Worm (Caenorhabditis elegans) whole organism, L4 larva: ENCODE results near the gene cal-5.

Source experiments
- F37D6.2 ChIP-seq: sonication (generic microtip); optimal IDR thresholded peaks from 2 replicates; lab custom pipeline; 2016; ENCODE audit warnings: mild to moderate bottlenecking, missing genetic modification characterization, missing compliant biosample characterization
- F44E2.7 ChIP-seq: fragments of 200-800 bp; sonication (Bioruptor generic); IDR thresholded peaks from 2 replicates; pipeline ENCODE4 v2.1.2; 2022; ENCODE audit warnings: missing genetic modification characterization, missing compliant biosample characterization
- aha-1 ChIP-seq: fragments of 150-350 bp; peaks from one replicate; lab custom pipeline; 2014; ENCODE audit warnings: missing biosample characterization, missing genetic modification characterization
- ceh-32 ChIP-seq: sonication (generic microtip); optimal IDR thresholded peaks from 2 replicates; lab custom pipeline; 2016; ENCODE audit warnings: mild to moderate bottlenecking, missing genetic modification characterization, missing compliant biosample characterization; ENCODE audit not compliant: poor library complexity
- cey-2 ChIP-seq: sonication (generic microtip); optimal IDR thresholded peaks from 3 replicates; lab custom pipeline; 2017; ENCODE audit warnings: missing genetic modification characterization, mild to moderate bottlenecking, missing compliant biosample characterization, antibody characterized with exemption, borderline replicate concordance; ENCODE audit not compliant: insufficient read depth
- ctbp-1 ChIP-seq: fragments of 200-800 bp; sonication (Bioruptor generic); IDR thresholded peaks from 2 replicates; pipeline ENCODE4 v1.3.6; 2022; ENCODE audit warnings: missing genetic modification reagents, missing genetic modification characterization, missing compliant biosample characterization
- daf-16 ChIP-seq, 3 experiments: sonication (generic microtip); optimal IDR thresholded peaks; 2 replicates each; lab custom pipeline; 2016 to 2017; ENCODE audit warnings: missing genetic modification characterization in 3 of 3, missing genetic modification reagents in 3 of 3, mild to moderate bottlenecking in 2 of 3, missing compliant biosample characterization in 2 of 3, missing biosample characterization in 1 of 3, moderate library complexity in 1 of 3
- daf-19 ChIP-seq: fragments of 200-800 bp; sonication (Bioruptor generic); conservative IDR thresholded peaks from 2 replicates; pipeline ENCODE4 v1.3.6; 2022; ENCODE audit warnings: missing genetic modification characterization, missing compliant biosample characterization
- dmd-6 ChIP-seq: fragments of 200-800 bp; sonication (Bioruptor generic); IDR thresholded peaks from 2 replicates; pipeline ENCODE4 v1.3.6; 2022; ENCODE audit warnings: missing genetic modification reagents, missing genetic modification characterization, missing compliant biosample characterization
- dve-1 ChIP-seq: sonication (generic microtip); optimal IDR thresholded peaks from 2 replicates; lab custom pipeline; 2017; ENCODE audit warnings: antibody characterized with exemption, mild to moderate bottlenecking, missing genetic modification characterization, missing compliant biosample characterization; ENCODE audit not compliant: insufficient read depth
- egl-27 ChIP-seq: sonication (generic microtip); optimal IDR thresholded peaks from 3 replicates; lab custom pipeline; 2017; ENCODE audit warnings: missing biosample characterization, missing genetic modification reagents, missing genetic modification characterization
- gei-8 ChIP-seq: fragments of 200-800 bp; sonication (Bioruptor generic); optimal IDR thresholded peaks from 2 replicates; lab custom pipeline; 2018; ENCODE audit warnings: mild to moderate bottlenecking, missing genetic modification characterization, missing compliant biosample characterization
- hif-1 ChIP-seq, 2 experiments: sonication (generic microtip); optimal IDR thresholded peaks; 2 replicates each; lab custom pipeline; 2016 to 2017; ENCODE audit warnings: missing compliant biosample characterization in 2 of 2, missing genetic modification characterization in 2 of 2, missing genetic modification reagents in 2 of 2, missing genotype in 2 of 2, mild to moderate bottlenecking in 1 of 2
- jun-1 ChIP-seq: fragments of 150-350 bp; optimal IDR thresholded peaks from 2 replicates; lab custom pipeline; 2014; ENCODE audit warnings: missing biosample characterization, missing genetic modification reagents, missing genetic modification characterization
- lin-1 ChIP-seq: fragments of 200-800 bp; sonication (Bioruptor generic); IDR thresholded peaks from 2 replicates; pipeline ENCODE4 v1.3.6; 2022; ENCODE audit warnings: missing genetic modification reagents, missing genetic modification characterization, missing compliant biosample characterization
- lin-38 ChIP-seq: fragments of 200-800 bp; sonication (Bioruptor generic); IDR thresholded peaks from 2 replicates; pipeline ENCODE4 v1.3.6; 2022; ENCODE audit warnings: missing genetic modification reagents, missing genetic modification characterization, missing compliant biosample characterization
- mdl-1 ChIP-seq, 2 experiments: fragments of 150-350 bp in 1 of 2; sonication (generic microtip) in 1 of 2; optimal IDR thresholded peaks; 2 replicates each; lab custom pipeline; 2014 to 2017; ENCODE audit warnings: missing biosample characterization in 2 of 2, missing genetic modification characterization in 2 of 2
- mdt-29 ChIP-seq: fragments of 200-800 bp; sonication (Bioruptor generic); IDR thresholded peaks from 2 replicates; pipeline ENCODE4 v1.3.6; 2022; ENCODE audit warnings: missing genetic modification reagents, missing genetic modification characterization, missing compliant biosample characterization
- mep-1 ChIP-seq: fragments of 150-350 bp; sonication (generic microtip); optimal IDR thresholded peaks from 3 replicates; lab custom pipeline; 2014; ENCODE audit warnings: missing biosample characterization, missing genetic modification characterization
- mes-2 ChIP-seq: sonication (generic microtip); optimal IDR thresholded peaks from 2 replicates; lab custom pipeline; 2016; ENCODE audit warnings: missing genotype, mild to moderate bottlenecking, missing genetic modification characterization, missing compliant biosample characterization; ENCODE audit not compliant: poor library complexity, severe bottlenecking
- mxl-3 ChIP-seq: fragments of 200-800 bp; sonication (Bioruptor generic); optimal IDR thresholded peaks from 2 replicates; lab custom pipeline; 2018; ENCODE audit warnings: mild to moderate bottlenecking, missing genetic modification characterization, missing compliant biosample characterization
- nhr-111 ChIP-seq: fragments of 200-800 bp; sonication (Bioruptor generic); optimal IDR thresholded peaks from 2 replicates; lab custom pipeline; 2018; ENCODE audit warnings: mild to moderate bottlenecking, missing genetic modification characterization, missing compliant biosample characterization
- nhr-28 ChIP-seq: fragments of 150-350 bp; optimal IDR thresholded peaks from 2 replicates; lab custom pipeline; 2014; ENCODE audit warnings: missing biosample characterization, missing genetic modification characterization
- nhr-41 ChIP-seq: fragments of 200-800 bp; sonication (Bioruptor generic); IDR thresholded peaks from 2 replicates; pipeline ENCODE4 v1.3.6; 2022; ENCODE audit warnings: missing genetic modification reagents, missing genetic modification characterization, missing compliant biosample characterization
- nhr-42 ChIP-seq: fragments of 200-800 bp; sonication (Bioruptor generic); IDR thresholded peaks from 2 replicates; pipeline ENCODE4 v1.3.6; 2022; ENCODE audit warnings: missing genetic modification characterization, missing compliant biosample characterization
- nhr-76 ChIP-seq: fragments of 150-350 bp; optimal IDR thresholded peaks from 2 replicates; lab custom pipeline; 2014; ENCODE audit warnings: missing biosample characterization, missing genetic modification characterization
- nhr-77 ChIP-seq: fragments of 150-350 bp; optimal IDR thresholded peaks from 2 replicates; lab custom pipeline; 2014; ENCODE audit warnings: missing biosample characterization, missing genetic modification characterization
- php-3 ChIP-seq: fragments of 200-800 bp; sonication (Bioruptor generic); IDR thresholded peaks from 2 replicates; pipeline ENCODE4 v1.3.6; 2022; ENCODE audit warnings: missing genetic modification reagents, missing genetic modification characterization, missing compliant biosample characterization
- rbr-2 ChIP-seq: sonication (generic microtip); optimal IDR thresholded peaks from 2 replicates; lab custom pipeline; 2016; ENCODE audit warnings: missing genotype, missing genetic modification characterization, missing compliant biosample characterization
- skn-1 ChIP-seq: fragments of 150-350 bp; optimal IDR thresholded peaks from 2 replicates; lab custom pipeline; 2014; ENCODE audit warnings: missing biosample characterization, missing genetic modification characterization
- tag-97 ChIP-seq: fragments of 200-800 bp; sonication (Bioruptor generic); IDR thresholded peaks from 2 replicates; pipeline ENCODE4 v1.3.6; 2022; ENCODE audit warnings: missing genetic modification characterization, missing compliant biosample characterization
- tra-1 ChIP-seq: fragments of 200-800 bp; sonication (Bioruptor generic); IDR thresholded peaks from 2 replicates; pipeline ENCODE4 v1.3.6; 2022; ENCODE audit warnings: missing genetic modification reagents, missing genetic modification characterization, missing compliant biosample characterization
- unc-130 ChIP-seq: sonication (generic microtip); optimal IDR thresholded peaks from 2 replicates; lab custom pipeline; 2016; ENCODE audit warnings: missing genetic modification reagents, missing genetic modification characterization, missing compliant biosample characterization
- unc-62 ChIP-seq, 3 experiments: fragments of 150-350 bp in 1 of 3; sonication (generic microtip); optimal IDR thresholded peaks in 2 of 3; peaks in 1 of 3; 1 replicate in 1 of 3; 2 replicates in 2 of 3; lab custom pipeline; 2014 to 2017; ENCODE audit warnings: missing biosample characterization in 3 of 3, missing genetic modification characterization in 3 of 3, missing genetic modification reagents in 3 of 3, missing genotype in 1 of 3
- zag-1 ChIP-seq: fragments of 150-350 bp; optimal IDR thresholded peaks from 2 replicates; lab custom pipeline; 2014; ENCODE audit warnings: missing biosample characterization, missing genetic modification characterization
- zip-11 ChIP-seq: fragments of 200-800 bp; sonication (Bioruptor generic); IDR thresholded peaks from 2 replicates; pipeline ENCODE4 v1.3.6; 2022; ENCODE audit warnings: missing genetic modification characterization, missing compliant biosample characterization
- ztf-11 ChIP-seq: fragments of 150-350 bp; optimal IDR thresholded peaks from 2 replicates; lab custom pipeline; 2014; ENCODE audit warnings: missing biosample characterization, missing genetic modification characterization

cal-5 gene

DNA sequence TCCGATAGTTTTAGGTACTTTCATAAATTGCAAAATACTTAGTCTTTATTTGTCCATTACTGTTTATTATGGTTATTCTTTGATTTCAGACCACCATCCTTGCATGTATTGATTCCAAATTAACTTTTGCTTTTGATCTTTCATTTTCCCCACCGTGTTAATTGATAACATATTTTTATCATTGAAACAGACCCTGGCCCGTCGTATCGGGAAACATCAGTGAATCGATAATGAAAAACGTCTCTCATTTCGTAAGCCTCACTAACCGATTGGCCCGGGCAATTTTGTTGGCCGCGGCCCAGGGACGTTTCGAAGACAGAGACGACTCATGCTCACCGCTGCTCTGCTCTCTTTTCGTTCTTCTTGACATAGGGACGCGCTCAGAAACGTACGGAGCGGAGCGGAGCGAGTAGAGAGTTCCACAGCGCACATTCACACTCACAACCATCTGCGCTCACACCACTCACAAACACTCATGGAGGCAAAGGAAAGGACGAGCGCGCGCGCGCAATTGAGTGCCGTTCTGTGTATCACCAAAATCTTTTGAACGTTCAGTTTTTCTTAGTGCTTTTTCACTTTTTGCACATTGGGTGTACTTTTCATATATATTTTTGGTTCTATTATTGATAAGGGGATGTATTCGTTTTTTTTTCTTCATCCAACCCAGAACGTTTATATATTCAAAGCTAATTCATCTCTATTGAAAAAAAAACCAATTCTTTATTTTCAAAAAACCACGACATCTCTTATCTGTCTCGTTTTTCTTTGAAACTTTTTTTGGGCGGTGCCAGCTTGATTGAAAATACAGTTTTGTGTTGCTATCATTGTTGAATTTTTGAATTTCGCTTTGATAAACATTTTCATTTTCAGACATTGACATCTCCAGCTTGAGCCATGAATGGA, 13.8 kb downstream of the cal-5 start, which contains the start of gene C24H10.2 (continued):
- peak; percentile 44 for TF ChIP-seq mxl-3 (GFP tag; lab: Kevin White, UChicago)
- TF ChIP-seq daf-16 (GFP tag; optimal IDR thresholded peaks at IDR 0.05; lab: Kevin White, UChicago), result peak; percentile 23 to 25
- peak; percentile 79 for TF ChIP-seq daf-16 (tag; optimal IDR thresholded peaks at IDR 0.05; lab: Kevin White, UChicago)
- peak; percentile 37 for TF ChIP-seq F37D6.2
- peak; percentile 64 for TF ChIP-seq rbr-2 (tag; lab: Kevin White, UChicago)
- peak; percentile 51 for TF ChIP-seq lin-38 (GFP tag; lab: Robert Waterston, UW)
- TF ChIP-seq jun-1, result no peak
- TF ChIP-seq mdl-1 (tag; optimal IDR thresholded peaks at IDR 0.05; lab: Kevin White, UChicago), result peak in 1 of 2 experiments; percentile 58
- peak; percentile 56 for TF ChIP-seq dmd-6 (GFP tag; lab: Robert Waterston, UW)
- no peak for TF ChIP-seq cey-2 (tag; lab: Kevin White, UChicago)
- peak; percentile 17 for TF ChIP-seq dve-1 (tag; lab: Kevin White, UChicago)
- peak; percentile 49 for TF ChIP-seq nhr-28
- TF ChIP-seq ceh-32 (tag; lab: Kevin White, UChicago), result no peak
- peak; percentile 5; the same call in 1 of the 2 replicates for TF ChIP-seq php-3 (GFP tag; lab: Robert Waterston, UW)
- peak; percentile 77 for TF ChIP-seq mep-1 (tag; lab: Kevin White, UChicago)
- peak; percentile 8 for TF ChIP-seq nhr-77 (tag; lab: Kevin White, UChicago)
- peak; percentile 32 for TF ChIP-seq aha-1 (tag; lab: Kevin White, UChicago)
- peak in 1 of 2 experiments; percentile 40 for TF ChIP-seq hif-1 (tag; optimal IDR thresholded peaks at IDR 0.05; lab: Kevin White, UChicago)
- TF ChIP-seq nhr-111, result no peak
- TF ChIP-seq mes-2 (tag; lab: Kevin White, UChicago), result peak; percentile 61
- no peak for TF ChIP-seq egl-27 (tag; lab: Kevin White, UChicago)
- peak; percentile 67; the same call in 1 of the 2 replicates for TF ChIP-seq ctbp-1 (GFP tag; lab: Robert Waterston, UW)
- no peak for TF ChIP-seq gei-8 (GFP tag; lab: Kevin White, UChicago)
- TF ChIP-seq mdt-29 (GFP tag; lab: Robert Waterston, UW), result no peak

DNA sequence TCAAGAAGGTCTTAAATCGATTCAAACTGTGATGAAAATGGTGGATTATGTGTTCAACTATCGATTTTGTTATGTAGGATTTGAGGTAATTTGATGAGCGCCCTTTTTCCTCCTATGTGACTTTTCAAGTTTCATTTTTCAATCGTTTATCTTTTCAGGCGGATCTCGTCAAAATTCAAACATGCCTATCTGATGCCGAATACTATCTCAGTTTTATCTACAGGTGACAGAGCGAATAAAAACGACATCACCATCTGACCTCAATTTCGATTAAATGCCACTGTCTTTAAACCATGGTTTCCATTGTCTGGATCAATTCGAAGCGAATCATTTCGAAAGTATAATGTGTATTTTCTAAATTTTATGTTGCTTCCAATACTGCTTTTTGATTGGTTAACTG, 16.0 kb downstream of the cal-5 start:
- TF ChIP-seq unc-62 (GFP tag; optimal IDR thresholded peaks at IDR 0.05 in 1 of 2; lab: Kevin White, UChicago), result peak in 1 of 2 experiments; percentile 77
- TF ChIP-seq unc-62 (tag; optimal IDR thresholded peaks at IDR 0.05; lab: Kevin White, UChicago), result no peak
- no peak for TF ChIP-seq zag-1

DNA sequence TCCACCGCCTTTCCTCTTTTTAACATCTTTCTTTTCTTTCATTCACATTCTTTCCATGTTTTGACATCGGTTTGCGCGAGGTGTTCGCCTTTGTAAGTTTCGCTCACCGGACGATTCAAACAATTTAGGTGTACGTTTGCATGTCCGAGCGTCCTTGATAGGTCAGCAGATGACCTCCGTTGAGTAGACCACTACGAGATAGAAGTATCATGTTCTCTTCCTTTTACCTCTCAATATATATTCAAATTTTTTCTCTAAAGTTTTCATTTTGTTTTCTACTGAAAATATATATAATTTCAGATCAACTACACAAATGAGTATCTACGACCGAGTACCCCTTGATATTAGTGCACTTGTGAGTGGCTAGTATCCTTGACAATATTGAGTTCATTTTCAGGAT, 17.0 kb downstream of the cal-5 start, which contains the start of gene C24H10.3:
TSS of gene C24H10.3 (plus strand) at position 301 of the 400 bp plus-strand sequence.
- no peak for TF ChIP-seq nhr-41 (GFP tag; lab: Robert Waterston, UW)
- TF ChIP-seq lin-1 (GFP tag; lab: Robert Waterston, UW), result no peak
- TF ChIP-seq tra-1 (GFP tag; lab: Robert Waterston, UW), result no peak

DNA sequence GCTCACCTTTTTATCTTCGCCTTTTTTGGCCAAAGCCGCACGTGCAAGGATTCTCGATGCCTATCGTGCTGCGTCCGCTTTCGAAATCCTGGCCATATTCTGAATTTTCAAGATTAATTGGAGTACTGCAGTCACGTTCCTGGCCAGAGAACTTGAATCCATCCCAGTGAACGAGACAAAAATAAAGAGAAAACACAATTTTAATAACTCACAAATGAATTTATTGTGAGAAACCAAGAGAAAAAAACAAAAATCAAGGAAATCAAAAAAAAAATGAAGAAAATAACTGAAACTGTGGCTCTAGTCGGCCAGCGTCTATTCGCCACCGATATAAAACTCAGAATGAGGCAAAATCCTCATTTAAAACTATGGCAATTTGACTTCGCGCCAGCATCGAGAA, 18.6 kb downstream of the cal-5 start, which contains the start of gene C24H10.4:
TSS of gene C24H10.4 (minus strand) at position 101 of the 400 bp plus-strand sequence.
- TF ChIP-seq nhr-76 (tag; lab: Kevin White, UChicago) (no peak), unc-130 (GFP tag; lab: Kevin White, UChicago) (no peak), ztf-11 (tag; lab: Kevin White, UChicago) (no peak), zip-11 (GFP tag; lab: Robert Waterston, UW) (no peak), skn-1 (tag; lab: Kevin White, UChicago) (no peak), F44E2.7 (GFP tag; lab: Robert Waterston, UW) (no peak), mxl-3 (GFP tag; lab: Kevin White, UChicago) (no peak), nhr-42 (GFP tag; lab: Robert Waterston, UW) (no peak), daf-19 (GFP tag; lab: Robert Waterston, UW) (no peak), tag-97 (GFP tag; lab: Robert Waterston, UW) (no peak), mep-1 (tag; lab: Kevin White, UChicago) (no peak)
